Worm (Caenorhabditis elegans): ENCODE measurements around the gene dnj-13.

The dnj-13 gene

ce11 chrII:11535924-11536323, 9.6 kb upstream of the dnj-13 start:
- no peak for TF ChIP-seq Y48G9A.11 (GFP tag; IDR thresholded peaks at IDR 0.05)
- TF ChIP-seq skn-1 (tag; optimal IDR thresholded peaks at IDR 0.05): no peak
- TF ChIP-seq lin-13 (GFP tag; optimal IDR thresholded peaks at IDR 0.05): no peak
- no peak for TF ChIP-seq Y75B8A.6 (GFP tag; IDR thresholded peaks at IDR 0.05)
- no peak for TF ChIP-seq lin-1 (GFP tag; IDR thresholded peaks at IDR 0.05)
- TF ChIP-seq daf-19 (GFP tag; conservative IDR thresholded peaks at IDR 0.05): no peak
- no peak for TF ChIP-seq ces-1 (GFP tag; optimal IDR thresholded peaks at IDR 0.05)

- TF ChIP-seq daf-19 (GFP tag; conservative IDR thresholded peaks at IDR 0.05) (no peak), aha-1 (tag) (peak; percentile 63), Y105C5A.15 (GFP tag; IDR thresholded peaks at IDR 0.05) (no peak), egl-27 (tag; optimal IDR thresholded peaks at IDR 0.05) (no peak), dpl-1 (GFP tag; optimal IDR thresholded peaks at IDR 0.05) (no peak), ceh-20 (GFP tag; IDR thresholded peaks at IDR 0.05) (no peak), saeg-2 (GFP tag; IDR thresholded peaks at IDR 0.05) (no peak), aly-2 (tag; optimal IDR thresholded peaks at IDR 0.05) (no peak)
Measured at ce11 chrII:11536505-11536904, 9.0 kb upstream of the dnj-13 start.

- TF ChIP-seq snpc-4 (tag; optimal IDR thresholded peaks at IDR 0.05) (no peak), dve-1 (tag; optimal IDR thresholded peaks at IDR 0.05; ENCODE audit: insufficient read depth) (no peak), mxl-2 (GFP tag; conservative IDR thresholded peaks at IDR 0.05) (no peak), unc-130 (GFP tag; optimal IDR thresholded peaks at IDR 0.05) (peak; percentile 70), attf-4 (tag; optimal IDR thresholded peaks at IDR 0.05) (no peak), mdl-1 (tag; optimal IDR thresholded peaks at IDR 0.05) (peak in 1 of 2 experiments; percentile 3), nhr-11 (tag; optimal IDR thresholded peaks at IDR 0.05) (no peak), Y48G9A.11 (GFP tag; IDR thresholded peaks at IDR 0.05) (peak; percentile 64; the same call in 1 of the 2 replicates), hmg-1.1 (GFP tag; IDR thresholded peaks at IDR 0.05) (no peak), fkh-10 (GFP tag; optimal IDR thresholded peaks at IDR 0.05) (no peak), set-16 (GFP tag; IDR thresholded peaks at IDR 0.05) (peak; percentile 82), spr-3 (GFP tag; optimal IDR thresholded peaks at IDR 0.05) (peak; percentile 9), ceh-20 (GFP tag; IDR thresholded peaks at IDR 0.05) (no peak), D1046.2 (GFP tag; IDR thresholded peaks at IDR 0.05) (0 out of 2 replicates have a peak, but pooled peaks have one; percentile 8), hlh-30 (tag; optimal IDR thresholded peaks at IDR 0.05; ENCODE audit: insufficient read depth) (no peak), nhr-41 (GFP tag; IDR thresholded peaks at IDR 0.05) (no peak), zfp-3 (GFP tag; conservative IDR thresholded peaks at IDR 0.05) (no peak), lin-38 (GFP tag; IDR thresholded peaks at IDR 0.05) (peak; percentile 73), madf-5 (GFP tag; IDR thresholded peaks at IDR 0.05) (no peak), mdt-29 (GFP tag; IDR thresholded peaks at IDR 0.05) (no peak)
Measured at ce11 chrII:11537115-11537514, 8.4 kb upstream of the dnj-13 start.

- TF ChIP-seq skn-1 (tag; optimal IDR thresholded peaks at IDR 0.05) (no peak), ztf-7 (tag; optimal IDR thresholded peaks at IDR 0.05) (no peak), nhr-237 (tag; optimal IDR thresholded peaks at IDR 0.05) (no peak), arid-1 (GFP tag; conservative IDR thresholded peaks at IDR 0.05) (no peak), set-16 (GFP tag; IDR thresholded peaks at IDR 0.05) (no peak), rbr-2 (tag; optimal IDR thresholded peaks at IDR 0.05) (no peak), madf-9 (GFP tag; conservative IDR thresholded peaks at IDR 0.05) (no peak), daf-19 (GFP tag; conservative IDR thresholded peaks at IDR 0.05) (no peak)
Measured at ce11 chrII:11537606-11538016, 7.9 kb upstream of the dnj-13 start.

Measured in whole organism, L4 larva.